Worm (Caenorhabditis elegans) whole organism, mixed stage, embryonic: ENCODE measurements around the gene tag-18.

Experiments
- M03D4.4 ChIP-seq: sonication (generic microtip); optimal IDR thresholded peaks from 2 replicates; lab custom pipeline; 2017; ENCODE audit warnings: mild to moderate bottlenecking, missing genetic modification characterization, missing compliant biosample characterization
- bed-3 ChIP-seq: fragments of 200-800 bp; sonication (Bioruptor generic); optimal IDR thresholded peaks from 3 replicates; lab custom pipeline; 2018; ENCODE audit warnings: mild to moderate bottlenecking, missing genetic modification characterization, moderate library complexity, missing compliant biosample characterization
- blmp-1 ChIP-seq: fragments of 150-350 bp; optimal IDR thresholded peaks from 2 replicates; lab custom pipeline; 2014; ENCODE audit warnings: missing biosample characterization, missing genetic modification characterization
- ceh-39 ChIP-seq: fragments of 150-350 bp; optimal IDR thresholded peaks from 2 replicates; lab custom pipeline; 2014; ENCODE audit warnings: missing biosample characterization, missing genetic modification characterization
- ceh-43 ChIP-seq: fragments of 200-800 bp; sonication (Bioruptor generic); optimal IDR thresholded peaks from 2 replicates; lab custom pipeline; 2018; ENCODE audit warnings: mild to moderate bottlenecking, missing genetic modification characterization, moderate library complexity, missing compliant biosample characterization
- ceh-83 ChIP-seq: fragments of 200-800 bp; sonication (Bioruptor generic); optimal IDR thresholded peaks from 2 replicates; lab custom pipeline; 2018; ENCODE audit warnings: mild to moderate bottlenecking, missing genetic modification characterization, missing compliant biosample characterization
- ces-1 ChIP-seq: fragments of 150-350 bp; optimal IDR thresholded peaks from 2 replicates; lab custom pipeline; 2014; ENCODE audit warnings: missing biosample characterization, missing genetic modification reagents, missing genetic modification characterization
- cnd-1 ChIP-seq: fragments of 200-800 bp; sonication (Bioruptor generic); optimal IDR thresholded peaks from 2 replicates; lab custom pipeline; 2018; ENCODE audit warnings: mild to moderate bottlenecking, missing genetic modification characterization, missing compliant biosample characterization
- drap-1 ChIP-seq: fragments of 200-800 bp; sonication (Bioruptor generic); optimal IDR thresholded peaks from 3 replicates; lab custom pipeline; 2018; ENCODE audit warnings: mild to moderate bottlenecking, missing genetic modification characterization, missing compliant biosample characterization
- elt-1 ChIP-seq: sonication (generic microtip); optimal IDR thresholded peaks from 2 replicates; lab custom pipeline; 2017; ENCODE audit warnings: missing genetic modification characterization, mild to moderate bottlenecking, missing compliant biosample characterization, antibody characterized with exemption, moderate library complexity, borderline replicate concordance; ENCODE audit not compliant: insufficient read depth
- elt-3 ChIP-seq: fragments of 150-350 bp; optimal IDR thresholded peaks from 2 replicates; lab custom pipeline; 2014; ENCODE audit warnings: missing biosample characterization, missing genetic modification characterization
- flh-1 ChIP-seq: fragments of 200-800 bp; sonication (Bioruptor generic); optimal IDR thresholded peaks from 2 replicates; lab custom pipeline; 2018; ENCODE audit warnings: mild to moderate bottlenecking, missing genetic modification characterization, moderate library complexity, missing compliant biosample characterization
- ham-2 ChIP-seq: fragments of 200-800 bp; sonication (Bioruptor generic); optimal IDR thresholded peaks from 2 replicates; lab custom pipeline; 2018; ENCODE audit warnings: mild to moderate bottlenecking, missing genetic modification characterization, missing compliant biosample characterization
- hlh-1 ChIP-seq: fragments of 150-350 bp; optimal IDR thresholded peaks from 2 replicates; lab custom pipeline; 2014; ENCODE audit warnings: missing biosample characterization, missing genetic modification reagents, missing genetic modification characterization
- lin-13 ChIP-seq: fragments of 150-350 bp; optimal IDR thresholded peaks from 2 replicates; lab custom pipeline; 2014; ENCODE audit warnings: missing biosample characterization, missing genetic modification characterization
- lin-32 ChIP-seq: fragments of 200-800 bp; sonication (Bioruptor generic); optimal IDR thresholded peaks from 2 replicates; lab custom pipeline; 2018; ENCODE audit warnings: mild to moderate bottlenecking, missing genetic modification characterization, missing compliant biosample characterization
- lsy-2 ChIP-seq: fragments of 150-350 bp; optimal IDR thresholded peaks from 2 replicates; lab custom pipeline; 2014; ENCODE audit warnings: missing biosample characterization, missing genetic modification characterization
- mab-5 ChIP-seq: fragments of 150-350 bp; optimal IDR thresholded peaks from 2 replicates; lab custom pipeline; 2014; ENCODE audit warnings: missing biosample characterization, missing genetic modification characterization
- mep-1 ChIP-seq: fragments of 150-350 bp; optimal IDR thresholded peaks from 2 replicates; lab custom pipeline; 2017; ENCODE audit warnings: missing biosample characterization, missing genetic modification reagents, missing genetic modification characterization, inconsistent platforms
- mls-2 ChIP-seq: sonication (generic microtip); optimal IDR thresholded peaks from 2 replicates; lab custom pipeline; 2016; ENCODE audit warnings: mild to moderate bottlenecking, missing genetic modification characterization, moderate library complexity, missing compliant biosample characterization
- nhr-12 ChIP-seq: fragments of 150-350 bp; optimal IDR thresholded peaks from 2 replicates; lab custom pipeline; 2014; ENCODE audit warnings: missing biosample characterization, missing genetic modification characterization
- nhr-2 ChIP-seq: fragments of 150-350 bp; optimal IDR thresholded peaks from 2 replicates; lab custom pipeline; 2014; ENCODE audit warnings: missing biosample characterization, missing genetic modification characterization
- nhr-237 ChIP-seq: fragments of 150-350 bp; optimal IDR thresholded peaks from 2 replicates; lab custom pipeline; 2014; ENCODE audit warnings: missing biosample characterization, missing genetic modification characterization
- nhr-28 ChIP-seq: fragments of 150-350 bp; optimal IDR thresholded peaks from 2 replicates; lab custom pipeline; 2014; ENCODE audit warnings: missing biosample characterization, missing genetic modification characterization
- nhr-76 ChIP-seq: sonication (generic microtip); optimal IDR thresholded peaks from 2 replicates; lab custom pipeline; 2017; ENCODE audit warnings: missing biosample characterization, missing genetic modification characterization
- pha-4 ChIP-seq: fragments of 150-350 bp; optimal IDR thresholded peaks from 2 replicates; lab custom pipeline; 2018; ENCODE audit warnings: missing biosample characterization, missing genetic modification reagents, missing genetic modification characterization
- sem-2 ChIP-seq: fragments of 200-800 bp; sonication (Bioruptor generic); optimal IDR thresholded peaks from 2 replicates; lab custom pipeline; 2018; ENCODE audit warnings: mild to moderate bottlenecking, missing genetic modification characterization, missing compliant biosample characterization
- snpc-4 ChIP-seq: fragments of 150-350 bp; optimal IDR thresholded peaks from 2 replicates; lab custom pipeline; 2014; ENCODE audit warnings: missing biosample characterization, missing genetic modification characterization
- sptf-1 ChIP-seq: sonication (generic microtip); optimal IDR thresholded peaks from 2 replicates; lab custom pipeline; 2017; ENCODE audit warnings: mild to moderate bottlenecking, missing genetic modification characterization, moderate library complexity, missing compliant biosample characterization
- tbx-8 ChIP-seq: fragments of 200-800 bp; sonication (Bioruptor generic); optimal IDR thresholded peaks from 2 replicates; lab custom pipeline; 2018; ENCODE audit warnings: mild to moderate bottlenecking, missing genetic modification characterization, moderate library complexity, missing compliant biosample characterization
- unc-120 ChIP-seq: sonication (generic microtip); optimal IDR thresholded peaks from 2 replicates; lab custom pipeline; 2017; ENCODE audit warnings: missing genetic modification characterization, missing compliant biosample characterization; ENCODE audit not compliant: poor library complexity, severe bottlenecking
- unc-39 ChIP-seq: fragments of 150-350 bp; optimal IDR thresholded peaks from 2 replicates; lab custom pipeline; 2014; ENCODE audit warnings: missing biosample characterization, missing genetic modification characterization
- unc-62 ChIP-seq: fragments of 150-350 bp; optimal IDR thresholded peaks from 2 replicates; lab custom pipeline; 2014; ENCODE audit warnings: missing biosample characterization, missing genetic modification reagents, missing genetic modification characterization
- zip-8 ChIP-seq: fragments of 150-350 bp; optimal IDR thresholded peaks from 2 replicates; lab custom pipeline; 2014; ENCODE audit warnings: missing biosample characterization, missing genetic modification characterization
- ztf-11 ChIP-seq: fragments of 150-350 bp; optimal IDR thresholded peaks from 2 replicates; lab custom pipeline; 2014; ENCODE audit warnings: missing biosample characterization, missing genetic modification characterization

The tag-18 gene

DNA sequence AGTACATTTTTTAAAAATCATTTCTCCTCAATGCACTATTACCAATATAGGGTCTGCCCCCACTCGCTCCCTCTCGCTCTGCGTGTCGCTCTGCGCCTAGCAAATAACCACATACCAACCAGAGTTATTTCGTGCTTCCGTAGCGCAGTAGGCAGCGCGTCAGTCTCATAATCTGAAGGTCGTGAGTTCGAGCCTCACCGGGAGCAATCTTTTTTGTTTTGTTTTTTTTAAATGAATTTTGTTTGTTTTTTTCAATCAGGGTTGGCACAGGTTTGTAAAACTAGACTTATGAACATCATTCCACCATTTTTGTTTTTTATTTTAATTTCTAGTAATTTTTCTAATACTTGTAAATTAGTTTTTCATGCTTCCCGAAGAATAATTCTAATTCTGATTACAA lies 36.2 kb downstream of the tag-18 start (continued):
- TF ChIP-seq sem-2 (GFP tag; lab: Kevin White, UChicago) (peak; percentile 69), zip-8 (no peak), unc-62 (GFP tag; lab: Kevin White, UChicago) (peak; percentile 21), elt-3 (tag; lab: Kevin White, UChicago) (no peak), nhr-76 (tag; lab: Kevin White, UChicago) (no peak), blmp-1 (tag; lab: Kevin White, UChicago) (peak; percentile 20), mls-2 (tag; lab: Kevin White, UChicago) (peak; percentile 92)

DNA sequence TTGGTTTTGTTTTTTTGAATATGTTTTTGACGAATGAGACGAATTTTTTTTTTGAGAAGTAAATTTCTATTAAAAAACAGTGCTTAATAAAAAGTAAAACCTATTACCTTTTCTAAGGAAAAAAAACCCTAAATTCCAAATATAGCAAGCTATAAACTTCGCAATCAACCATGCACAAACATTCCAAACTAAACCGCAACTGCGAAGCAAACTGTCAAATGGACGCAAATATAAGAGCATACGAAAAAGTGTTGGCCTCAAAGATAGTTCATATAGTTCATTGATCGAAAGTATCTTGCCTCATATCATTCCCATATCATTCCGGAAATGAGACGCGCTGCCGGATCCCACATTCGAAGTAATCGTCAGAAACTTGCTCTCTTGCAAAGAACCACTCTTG lies 37.2 kb downstream of the tag-18 start, which contains the start of gene C01C4.3:
Gene C01C4.3, plus strand, starts transcription at position 301 of the 400 bp plus-strand sequence.
- TF ChIP-seq mep-1 (tag; lab: Kevin White, UChicago) (no peak), snpc-4 (no peak), nhr-76 (tag; lab: Kevin White, UChicago) (no peak), mab-5 (tag; lab: Kevin White, UChicago) (no peak), mls-2 (tag; lab: Kevin White, UChicago) (no peak), nhr-237 (no peak), lin-32 (GFP tag; lab: Kevin White, UChicago) (no peak), nhr-2 (tag; lab: Kevin White, UChicago) (no peak), bed-3 (GFP tag; lab: Kevin White, UChicago) (no peak)

ce11 chrX:3695826-3696225 lies 38.0 kb downstream of the tag-18 start:
- TF ChIP-seq ceh-39 (tag; lab: Kevin White, UChicago) (no peak), lin-32 (GFP tag; lab: Kevin White, UChicago) (no peak), blmp-1 (tag; lab: Kevin White, UChicago) (no peak), lsy-2 (tag; lab: Kevin White, UChicago) (no peak)

DNA sequence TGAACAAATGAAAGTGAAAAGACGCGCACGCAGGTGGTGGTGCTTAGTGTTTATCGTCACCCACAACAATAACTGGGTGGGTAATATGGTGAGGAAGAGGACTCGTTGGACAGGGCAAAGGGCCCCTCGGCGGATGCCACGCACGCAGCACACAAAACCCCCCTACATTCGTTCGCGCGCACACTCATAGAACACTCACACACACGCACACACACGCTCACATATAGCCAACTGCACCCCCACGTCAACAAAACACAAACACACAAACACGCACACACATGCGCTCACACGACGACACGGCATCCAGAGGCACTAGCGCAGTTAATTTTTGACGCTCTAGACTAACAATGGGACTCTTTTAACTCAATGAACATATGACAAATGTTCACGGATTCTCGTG lies 39.7 kb downstream of the tag-18 start:
- TF ChIP-seq M03D4.4 (tag; lab: Kevin White, UChicago) (peak; percentile 49), flh-1 (GFP tag; lab: Kevin White, UChicago) (peak; percentile 2), nhr-12 (no peak), unc-120 (tag; lab: Kevin White, UChicago) (peak; percentile 33), cnd-1 (tag; lab: Kevin White, UChicago) (peak; percentile 62), elt-1 (tag; lab: Kevin White, UChicago) (no peak), pha-4 (tag; lab: Kevin White, UChicago) (no peak), blmp-1 (tag; lab: Kevin White, UChicago) (no peak), ham-2 (peak; percentile 65), mls-2 (tag; lab: Kevin White, UChicago) (peak; percentile 74), lsy-2 (tag; lab: Kevin White, UChicago) (no peak), lin-32 (GFP tag; lab: Kevin White, UChicago) (no peak), unc-62 (GFP tag; lab: Kevin White, UChicago) (peak; percentile 6), nhr-76 (tag; lab: Kevin White, UChicago) (no peak), nhr-28 (no peak), unc-39 (tag; lab: Kevin White, UChicago) (no peak), mab-5 (tag; lab: Kevin White, UChicago) (no peak), ztf-11 (no peak), ces-1 (GFP tag; lab: Kevin White, UChicago) (peak; percentile 14), sem-2 (GFP tag; lab: Kevin White, UChicago) (peak; percentile 34), sptf-1 (tag; lab: Kevin White, UChicago) (peak; percentile 73), ceh-43 (GFP tag; lab: Kevin White, UChicago) (no peak), mep-1 (tag; lab: Kevin White, UChicago) (no peak), hlh-1 (no peak), ceh-83 (GFP tag; lab: Kevin White, UChicago) (no peak), nhr-2 (tag; lab: Kevin White, UChicago) (no peak), snpc-4 (no peak), bed-3 (GFP tag; lab: Kevin White, UChicago) (no peak), lin-13 (tag; lab: Kevin White, UChicago) (peak; percentile 69), drap-1 (peak; percentile 58), ceh-39 (tag; lab: Kevin White, UChicago) (no peak), nhr-237 (no peak), tbx-8 (no peak), elt-3 (tag; lab: Kevin White, UChicago) (no peak), zip-8 (no peak)
